Worm (Caenorhabditis elegans) whole organism, L3 larva: Measurements from ENCODE around the gene str-89.

Experiments
- R02D3.7 ChIP-seq: fragments of 150-350 bp; optimal IDR thresholded peaks from 2 replicates; lab custom pipeline; 2014; ENCODE audit warnings: missing biosample characterization, missing genetic modification characterization
- aly-2 ChIP-seq: fragments of 150-350 bp; optimal IDR thresholded peaks from 2 replicates; lab custom pipeline; 2014; ENCODE audit warnings: missing biosample characterization, missing genetic modification characterization
- ama-1 ChIP-seq: fragments of 150-350 bp; optimal IDR thresholded peaks from 2 replicates; lab custom pipeline; 2018
- ceh-16 ChIP-seq: sonication (generic microtip); optimal IDR thresholded peaks from 2 replicates; lab custom pipeline; 2017; ENCODE audit warnings: missing biosample characterization, missing genetic modification characterization
- ceh-28 ChIP-seq: fragments of 150-350 bp; optimal IDR thresholded peaks from 2 replicates; lab custom pipeline; 2014; ENCODE audit warnings: missing biosample characterization, missing genetic modification reagents, missing genetic modification characterization
- ceh-82 ChIP-seq: fragments of 150-350 bp; optimal IDR thresholded peaks from 2 replicates; lab custom pipeline; 2014; ENCODE audit warnings: missing biosample characterization, missing genetic modification characterization
- ceh-9 ChIP-seq: sonication (generic microtip); optimal IDR thresholded peaks from 2 replicates; lab custom pipeline; 2018; ENCODE audit warnings: missing biosample characterization, missing genetic modification characterization
- daf-12 ChIP-seq: fragments of 150-350 bp; optimal IDR thresholded peaks from 2 replicates; lab custom pipeline; 2014; ENCODE audit warnings: missing biosample characterization, missing genetic modification reagents, missing genetic modification characterization
- egl-5 ChIP-seq: fragments of 150-350 bp; optimal IDR thresholded peaks from 2 replicates; lab custom pipeline; 2017; ENCODE audit warnings: missing biosample characterization, missing genetic modification reagents, missing genetic modification characterization, inconsistent platforms
- elt-1 ChIP-seq: fragments of 150-350 bp; optimal IDR thresholded peaks from 2 replicates; lab custom pipeline; 2014; ENCODE audit warnings: missing biosample characterization, missing genetic modification characterization
- elt-2 ChIP-seq: sonication (generic microtip); optimal IDR thresholded peaks from 2 replicates; lab custom pipeline; 2016; ENCODE audit warnings: missing genetic modification reagents, mild to moderate bottlenecking, missing genetic modification characterization, missing compliant biosample characterization
- eor-1 ChIP-seq, 2 experiments: fragments of 150-350 bp; optimal IDR thresholded peaks; 2 replicates each; lab custom pipeline; 2014 to 2018; ENCODE audit warnings: missing biosample characterization in 2 of 2, missing genetic modification characterization in 2 of 2
- fkh-10 ChIP-seq: sonication (generic microtip); optimal IDR thresholded peaks from 2 replicates; lab custom pipeline; 2017; ENCODE audit warnings: missing biosample characterization, missing genetic modification reagents, missing genetic modification characterization
- fos-1 ChIP-seq: fragments of 150-350 bp; optimal IDR thresholded peaks from 2 replicates; lab custom pipeline; 2014; ENCODE audit warnings: missing biosample characterization, missing genetic modification characterization
- hmg-11 ChIP-seq: sonication (generic microtip); optimal IDR thresholded peaks from 2 replicates; lab custom pipeline; 2016; ENCODE audit warnings: missing genetic modification characterization, missing compliant biosample characterization
- jun-1 ChIP-seq: fragments of 150-350 bp; optimal IDR thresholded peaks from 2 replicates; lab custom pipeline; 2014; ENCODE audit warnings: missing biosample characterization, missing genetic modification reagents, missing genetic modification characterization
- lin-15B ChIP-seq: fragments of 150-350 bp; optimal IDR thresholded peaks from 2 replicates; lab custom pipeline; 2014; ENCODE audit warnings: missing biosample characterization, missing genetic modification characterization
- lin-39 ChIP-seq: fragments of 150-350 bp; optimal IDR thresholded peaks from 2 replicates; lab custom pipeline; 2018; ENCODE audit warnings: missing biosample characterization, missing genetic modification reagents, missing genetic modification characterization
- mdl-1 ChIP-seq: fragments of 150-350 bp; optimal IDR thresholded peaks from 2 replicates; lab custom pipeline; 2014; ENCODE audit warnings: missing biosample characterization, missing genetic modification characterization
- mml-1 ChIP-seq: fragments of 150-350 bp; sonication (generic microtip); optimal IDR thresholded peaks from 3 replicates; lab custom pipeline; 2014; ENCODE audit warnings: missing biosample characterization, missing genetic modification characterization
- nfya-1 ChIP-seq: sonication (generic microtip); optimal IDR thresholded peaks from 2 replicates; lab custom pipeline; 2017; ENCODE audit warnings: missing genetic modification characterization, mild to moderate bottlenecking, missing compliant biosample characterization, antibody characterized with exemption, moderate library complexity; ENCODE audit not compliant: insufficient read depth
- nhr-12 ChIP-seq: fragments of 150-350 bp; optimal IDR thresholded peaks from 2 replicates; lab custom pipeline; 2014; ENCODE audit warnings: missing biosample characterization, missing genetic modification characterization
- nhr-23 ChIP-seq: fragments of 150-350 bp; optimal IDR thresholded peaks from 2 replicates; lab custom pipeline; 2014; ENCODE audit warnings: missing biosample characterization, missing genetic modification reagents, missing genetic modification characterization
- nhr-237 ChIP-seq: fragments of 150-350 bp; optimal IDR thresholded peaks from 2 replicates; lab custom pipeline; 2014; ENCODE audit warnings: missing biosample characterization, missing genetic modification characterization
- nhr-25 ChIP-seq: sonication (generic microtip); optimal IDR thresholded peaks from 2 replicates; lab custom pipeline; 2017; ENCODE audit warnings: missing biosample characterization, missing genetic modification characterization
- nhr-43 ChIP-seq: sonication (generic microtip); optimal IDR thresholded peaks from 2 replicates; lab custom pipeline; 2016; ENCODE audit warnings: mild to moderate bottlenecking, missing genetic modification characterization, missing compliant biosample characterization; ENCODE audit not compliant: poor library complexity, severe bottlenecking
- nhr-67 ChIP-seq: fragments of 150-350 bp; optimal IDR thresholded peaks from 2 replicates; lab custom pipeline; 2014; ENCODE audit warnings: missing biosample characterization, missing genetic modification characterization
- nhr-76 ChIP-seq: fragments of 150-350 bp; sonication (generic microtip); optimal IDR thresholded peaks from 5 replicates; lab custom pipeline; 2014; ENCODE audit warnings: missing biosample characterization, missing genetic modification characterization
- nhr-77 ChIP-seq: fragments of 150-350 bp; optimal IDR thresholded peaks from 2 replicates; lab custom pipeline; 2014; ENCODE audit warnings: missing biosample characterization, missing genetic modification characterization
- pqm-1 ChIP-seq: fragments of 150-350 bp; optimal IDR thresholded peaks from 2 replicates; lab custom pipeline; 2017; ENCODE audit warnings: missing biosample characterization, missing genetic modification characterization, inconsistent platforms
- sea-2 ChIP-seq: fragments of 150-350 bp; sonication (generic microtip); optimal IDR thresholded peaks from 4 replicates; lab custom pipeline; 2014; ENCODE audit warnings: missing biosample characterization, missing genetic modification reagents, missing genetic modification characterization
- skn-1 ChIP-seq: fragments of 150-350 bp; optimal IDR thresholded peaks from 2 replicates; lab custom pipeline; 2014; ENCODE audit warnings: missing biosample characterization, missing genetic modification characterization
- tbx-2 ChIP-seq: sonication (generic microtip); optimal IDR thresholded peaks from 2 replicates; lab custom pipeline; 2016; ENCODE audit warnings: mild to moderate bottlenecking, missing genetic modification characterization, missing compliant biosample characterization
- unc-39 ChIP-seq: sonication (generic microtip); optimal IDR thresholded peaks from 4 replicates; lab custom pipeline; 2017; ENCODE audit warnings: missing biosample characterization, missing genetic modification characterization
- unc-62 ChIP-seq: fragments of 150-350 bp; sonication (generic microtip); optimal IDR thresholded peaks from 4 replicates; lab custom pipeline; 2014; ENCODE audit warnings: missing biosample characterization, missing genetic modification reagents, missing genetic modification characterization
- zag-1 ChIP-seq: fragments of 150-350 bp; optimal IDR thresholded peaks from 2 replicates; lab custom pipeline; 2014; ENCODE audit warnings: missing biosample characterization, missing genetic modification characterization
- ztf-4 ChIP-seq: fragments of 150-350 bp; optimal IDR thresholded peaks from 2 replicates; lab custom pipeline; 2014; ENCODE audit warnings: missing biosample characterization, missing genetic modification characterization

The str-89 gene

DNA sequence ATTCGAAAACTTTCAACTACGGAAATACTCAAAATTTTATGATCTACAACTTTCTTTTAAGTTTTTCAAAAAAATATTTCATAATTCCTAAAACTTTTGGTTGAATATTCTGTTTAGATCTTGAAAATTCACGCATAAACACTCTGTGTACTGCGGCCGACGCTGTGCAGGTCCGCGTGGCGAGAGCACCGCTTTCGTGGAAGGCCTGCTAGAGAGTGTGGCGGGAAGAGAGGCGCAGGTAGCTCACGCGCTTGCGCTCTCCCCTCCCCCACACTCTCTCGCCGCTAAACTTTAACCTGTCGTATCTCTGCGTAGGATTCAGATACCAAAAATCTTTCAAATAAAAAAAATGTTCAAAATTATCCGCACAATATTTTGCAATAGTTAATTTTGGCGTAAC, 14.7 kb downstream of the str-89 start:
- no peak for TF ChIP-seq ztf-4
- no peak for TF ChIP-seq nhr-12 (tag; lab: Kevin White, UChicago)
- no peak for TF ChIP-seq egl-5 (tag; lab: Kevin White, UChicago)
- no peak for TF ChIP-seq lin-39
- no peak for TF ChIP-seq ceh-16 (tag; lab: Kevin White, UChicago)
- TF ChIP-seq nhr-67 (tag; lab: Kevin White, UChicago), result no peak
- TF ChIP-seq nfya-1, result no peak
- TF ChIP-seq elt-2, result no peak
- TF ChIP-seq unc-39, result no peak

DNA sequence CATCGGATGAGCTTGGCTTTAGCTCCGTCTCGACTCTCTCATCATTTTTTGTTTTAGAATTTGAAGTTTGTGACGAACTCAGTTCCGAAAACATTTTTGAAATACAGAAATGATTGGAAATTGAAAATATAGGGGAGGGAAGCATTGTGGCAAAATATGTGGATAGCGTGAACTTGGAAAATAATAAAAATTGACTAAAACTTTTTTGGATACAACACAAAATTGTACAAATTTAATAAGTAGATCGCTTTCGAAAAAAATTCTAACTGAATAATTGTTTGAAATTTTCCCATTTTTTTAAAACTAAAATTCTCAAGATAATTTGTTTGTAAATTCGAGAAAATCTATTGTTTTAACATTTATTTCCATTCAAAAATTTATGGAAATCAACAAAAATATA, 15.1 kb downstream of the str-89 start, which contains the start of gene F59A1.15:
TSS of gene F59A1.15 (minus strand) at position 101 of the 400 bp plus-strand sequence.
- TF ChIP-seq nhr-76 (tag; lab: Kevin White, UChicago) (no peak), fos-1 (tag; lab: Kevin White, UChicago) (no peak), nfya-1 (no peak), nhr-12 (tag; lab: Kevin White, UChicago) (no peak), elt-2 (no peak), mml-1 (no peak), mdl-1 (tag; lab: Kevin White, UChicago) (no peak), ama-1 (lab: Kevin White, UChicago) (no peak), fkh-10 (GFP tag; lab: Kevin White, UChicago) (no peak), unc-62 (GFP tag; lab: Kevin White, UChicago) (no peak), R02D3.7 (no peak)
- TF ChIP-seq, all 47 proteins: peak for 0

DNA sequence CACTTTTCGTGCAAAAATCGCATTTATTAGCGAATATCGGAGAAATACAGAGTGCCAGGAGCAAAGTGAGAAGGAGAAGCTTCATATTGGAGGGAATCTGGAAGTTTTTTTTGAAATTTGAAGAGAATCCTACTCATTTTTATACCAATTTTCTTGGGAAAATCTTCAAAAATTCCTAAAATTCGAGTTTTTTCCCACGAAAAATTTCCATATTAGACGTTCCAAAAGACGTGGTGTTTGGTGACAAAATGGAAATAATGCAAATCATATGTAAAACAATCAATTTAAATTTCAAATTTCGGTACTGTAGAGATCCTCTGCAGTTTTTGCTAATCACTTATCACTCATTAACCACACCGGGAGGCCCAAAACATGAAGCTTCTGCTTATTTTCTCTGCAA, 16.2 kb downstream of the str-89 start, which contains the start of the genes F59A1.16 and F59A1.6:
TSS of gene F59A1.16 (minus strand) at position 101 of the 400 bp plus-strand sequence.
TSS of gene F59A1.6 (plus strand) at position 285 of the 400 bp plus-strand sequence.
- TF ChIP-seq ama-1 (lab: Kevin White, UChicago) (no peak), nhr-12 (tag; lab: Kevin White, UChicago) (no peak), nhr-43 (tag; lab: Kevin White, UChicago) (no peak), R02D3.7 (no peak), fkh-10 (GFP tag; lab: Kevin White, UChicago) (no peak), eor-1 (tag; optimal IDR thresholded peaks at IDR 0.05; lab: Kevin White, UChicago) (no peak), nhr-25 (tag; lab: Kevin White, UChicago) (no peak), nhr-23 (tag; lab: Kevin White, UChicago) (no peak), ceh-82 (no peak), elt-1 (tag; lab: Kevin White, UChicago) (no peak), ceh-9 (tag; lab: Kevin White, UChicago) (no peak), nfya-1 (no peak), ztf-4 (no peak), zag-1 (tag; lab: Kevin White, UChicago) (no peak), nhr-77 (tag; lab: Kevin White, UChicago) (no peak), tbx-2 (tag; lab: Kevin White, UChicago) (no peak), jun-1 (tag; lab: Kevin White, UChicago) (no peak)

DNA sequence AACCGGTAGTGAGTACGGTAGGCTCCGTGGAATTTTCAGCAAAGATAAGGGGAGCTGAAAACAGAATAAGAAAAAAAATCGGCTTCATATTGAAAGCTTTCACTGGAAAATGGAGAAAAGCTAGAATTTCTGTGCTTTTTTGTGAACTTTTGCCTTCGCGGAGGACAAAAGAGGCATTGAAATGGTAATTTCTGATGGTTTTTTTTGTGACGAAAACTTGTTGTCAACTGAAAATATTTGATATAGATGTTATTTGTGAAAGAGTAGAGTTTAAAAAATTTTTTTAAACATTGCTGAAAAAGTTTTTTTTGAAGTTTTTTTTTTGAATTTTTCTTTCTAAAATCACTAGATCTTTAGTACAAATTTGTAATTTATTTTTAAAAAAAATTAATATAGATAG, 18.2 kb downstream of the str-89 start, which contains the start of gene F59A1.18:
TSS of gene F59A1.18 (minus strand) at position 101 of the 400 bp plus-strand sequence.
- TF ChIP-seq unc-62 (GFP tag; lab: Kevin White, UChicago) (no peak), unc-39 (no peak), skn-1 (no peak), nhr-43 (tag; lab: Kevin White, UChicago) (no peak), hmg-11 (tag; lab: Kevin White, UChicago) (no peak), ceh-28 (tag; lab: Kevin White, UChicago) (no peak), lin-15B (tag; lab: Kevin White, UChicago) (no peak), pqm-1 (tag; lab: Kevin White, UChicago) (no peak), aly-2 (tag; lab: Kevin White, UChicago) (no peak), nhr-237 (tag; lab: Kevin White, UChicago) (no peak), nhr-12 (tag; lab: Kevin White, UChicago) (no peak), sea-2 (no peak), ceh-82 (no peak), daf-12 (tag; lab: Kevin White, UChicago) (no peak), elt-2 (no peak)
